Worm (Caenorhabditis elegans): ENCODE measurements around the gene C14C10.5.

DNA sequence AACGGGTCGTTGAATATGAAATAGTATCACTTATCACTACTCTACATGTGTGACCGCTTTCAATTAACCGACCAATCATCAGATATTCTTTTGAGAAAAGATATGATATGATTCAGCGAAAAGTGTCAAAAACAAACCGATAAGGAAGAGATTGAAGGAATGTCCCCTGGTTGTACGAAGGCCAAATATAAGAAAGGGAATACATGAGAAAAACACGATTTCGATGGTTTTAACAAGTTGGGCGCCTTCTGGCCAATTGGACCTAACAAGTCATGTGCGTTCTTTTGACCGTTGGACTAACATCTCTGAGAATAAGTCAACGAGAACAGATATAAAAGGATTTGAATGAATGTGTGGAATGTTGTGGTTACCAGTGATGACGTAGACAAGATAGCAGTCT is 44.1 kb upstream of the C14C10.5 start:
- TF ChIP-seq elt-1 (tag; optimal IDR thresholded peaks at IDR 0.05; ENCODE audit: borderline replicate concordance, insufficient read depth) (no peak), sptf-1 (tag; optimal IDR thresholded peaks at IDR 0.05) (no peak), unc-39 (tag; optimal IDR thresholded peaks at IDR 0.05) (no peak), nhr-237 (tag; optimal IDR thresholded peaks at IDR 0.05) (no peak), unc-62 (GFP tag; optimal IDR thresholded peaks at IDR 0.05) (no peak)

Data from whole organism, mixed stage, embryonic.